Worm (Caenorhabditis elegans) whole organism, L2 larva: Measurements from ENCODE around the gene lnp-1.
A peak's percentile ranks its signal among the peaks of the same experiment; 100 is the strongest.

Experiments used
- R02D3.7 ChIP-seq: fragments of 150-350 bp; optimal IDR thresholded peaks from 2 replicates; lab custom pipeline; 2014; ENCODE audit warnings: missing biosample characterization, missing genetic modification characterization
- Y55F3AM.14 ChIP-seq: fragments of 200-800 bp; sonication (Bioruptor generic); optimal IDR thresholded peaks from 2 replicates; lab custom pipeline; 2018; ENCODE audit warnings: mild to moderate bottlenecking, missing genetic modification characterization, missing compliant biosample characterization
- ZK546.5 ChIP-seq: sonication (generic microtip); optimal IDR thresholded peaks from 2 replicates; lab custom pipeline; 2017; ENCODE audit warnings: missing biosample characterization, missing genetic modification characterization
- aly-2 ChIP-seq: fragments of 150-350 bp; optimal IDR thresholded peaks from 2 replicates; lab custom pipeline; 2014; ENCODE audit warnings: missing biosample characterization, missing genetic modification characterization
- ama-1 ChIP-seq: fragments of 150-350 bp; optimal IDR thresholded peaks from 2 replicates; lab custom pipeline; 2018; ENCODE audit warnings: inconsistent platforms
- dmd-4 ChIP-seq: sonication (generic microtip); optimal IDR thresholded peaks from 2 replicates; lab custom pipeline; 2017; ENCODE audit warnings: missing biosample characterization, missing genetic modification characterization
- fos-1 ChIP-seq: fragments of 150-350 bp; optimal IDR thresholded peaks from 2 replicates; lab custom pipeline; 2014; ENCODE audit warnings: missing biosample characterization, missing genetic modification characterization
- gmeb-1 ChIP-seq: fragments of 150-350 bp; optimal IDR thresholded peaks from 2 replicates; lab custom pipeline; 2014; ENCODE audit warnings: missing biosample characterization, missing genetic modification characterization
- nhr-21 ChIP-seq: fragments of 150-350 bp; optimal IDR thresholded peaks from 2 replicates; lab custom pipeline; 2014; ENCODE audit warnings: missing biosample characterization, missing genetic modification characterization
- nhr-23 ChIP-seq: fragments of 150-350 bp; optimal IDR thresholded peaks from 2 replicates; lab custom pipeline; 2014; ENCODE audit warnings: missing biosample characterization, missing genetic modification reagents, missing genetic modification characterization
- nhr-25 ChIP-seq: fragments of 150-350 bp; sonication (generic microtip); optimal IDR thresholded peaks from 3 replicates; lab custom pipeline; 2014; ENCODE audit warnings: missing biosample characterization, missing genetic modification characterization
- nhr-6 ChIP-seq: fragments of 150-350 bp; optimal IDR thresholded peaks from 2 replicates; lab custom pipeline; 2014; ENCODE audit warnings: missing biosample characterization, missing genetic modification characterization
- peb-1 ChIP-seq: fragments of 150-350 bp; optimal IDR thresholded peaks from 2 replicates; lab custom pipeline; 2014; ENCODE audit warnings: missing biosample characterization, missing genetic modification characterization
- skn-1 ChIP-seq: sonication (generic microtip); optimal IDR thresholded peaks from 2 replicates; lab custom pipeline; 2017; ENCODE audit warnings: missing biosample characterization, missing genetic modification characterization
- sma-9 ChIP-seq, 2 experiments: fragments of 150-350 bp in 1 of 2; sonication (generic microtip) in 1 of 2; optimal IDR thresholded peaks; 2 replicates each; lab custom pipeline; 2014 to 2016; ENCODE audit warnings: missing genetic modification characterization in 2 of 2, mild to moderate bottlenecking in 1 of 2, missing biosample characterization in 1 of 2, missing compliant biosample characterization in 1 of 2, missing genetic modification reagents in 1 of 2, moderate library complexity in 1 of 2
- snpc-4 ChIP-seq: fragments of 150-350 bp; optimal IDR thresholded peaks from 2 replicates; lab custom pipeline; 2014; ENCODE audit warnings: missing biosample characterization, missing genetic modification characterization
- unc-39 ChIP-seq: fragments of 150-350 bp; optimal IDR thresholded peaks from 2 replicates; lab custom pipeline; 2014; ENCODE audit warnings: missing biosample characterization, missing genetic modification characterization
- unc-62 ChIP-seq: fragments of 150-350 bp; optimal IDR thresholded peaks from 2 replicates; lab custom pipeline; 2014; ENCODE audit warnings: missing biosample characterization, missing genetic modification reagents, missing genetic modification characterization
- zag-1 ChIP-seq: fragments of 150-350 bp; optimal IDR thresholded peaks from 2 replicates; lab custom pipeline; 2014; ENCODE audit warnings: missing biosample characterization, missing genetic modification characterization
- ztf-1 ChIP-seq: fragments of 200-800 bp; sonication (Bioruptor generic); conservative IDR thresholded peaks from 2 replicates; pipeline ENCODE4 v1.3.6; 2022; ENCODE audit warnings: missing genetic modification characterization, missing compliant biosample characterization
- ztf-4 ChIP-seq: fragments of 150-350 bp; optimal IDR thresholded peaks from 2 replicates; lab custom pipeline; 2014; ENCODE audit warnings: missing biosample characterization, missing genetic modification characterization

The lnp-1 gene

DNA sequence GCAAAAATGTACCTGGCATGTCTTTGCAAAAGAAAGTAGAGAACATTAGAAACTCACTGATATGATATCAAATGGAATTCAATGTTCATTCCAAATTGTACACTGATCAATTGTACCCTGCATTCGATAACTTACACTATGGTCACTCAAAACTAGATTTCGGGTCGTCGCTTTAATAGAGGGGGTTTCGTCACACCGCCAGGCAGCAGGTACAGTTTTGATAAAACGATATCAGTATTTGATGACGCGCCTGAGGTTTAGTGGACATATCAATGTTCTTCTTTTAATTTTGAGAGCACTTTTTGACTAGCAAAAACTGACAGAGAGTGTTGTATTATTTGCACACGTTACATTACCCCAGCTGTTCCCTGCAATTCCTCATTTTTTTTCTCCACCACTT, 47.6 kb downstream of the lnp-1 start:
- TF ChIP-seq fos-1 (tag; lab: Kevin White, UChicago) (peak; percentile 47), nhr-23 (tag; lab: Kevin White, UChicago) (no peak), ztf-1 (GFP tag; lab: Robert Waterston, UW) (no peak), unc-39 (no peak), peb-1 (tag; lab: Kevin White, UChicago) (no peak), sma-9 (GFP tag; optimal IDR thresholded peaks at IDR 0.05; lab: Kevin White, UChicago) (peak; percentile 29), sma-9 (tag; optimal IDR thresholded peaks at IDR 0.05; lab: Kevin White, UChicago) (no peak), nhr-25 (no peak), ZK546.5 (no peak), nhr-6 (no peak), aly-2 (tag; lab: Kevin White, UChicago) (no peak)

- TF ChIP-seq Y55F3AM.14: no peak
- TF ChIP-seq R02D3.7 (tag; lab: Kevin White, UChicago): no peak
- no peak for TF ChIP-seq gmeb-1 (tag; lab: Kevin White, UChicago)
- TF ChIP-seq aly-2 (tag; lab: Kevin White, UChicago): no peak
- no peak for TF ChIP-seq ztf-4 (tag; lab: Kevin White, UChicago)
- no peak for TF ChIP-seq ama-1
- TF ChIP-seq zag-1 (tag; lab: Kevin White, UChicago): no peak
- TF ChIP-seq snpc-4 (tag; lab: Kevin White, UChicago): no peak
- TF ChIP-seq skn-1 (tag; lab: Kevin White, UChicago): no peak
- no peak for TF ChIP-seq nhr-21 (tag; lab: Kevin White, UChicago)
- TF ChIP-seq unc-62: no peak
- TF ChIP-seq dmd-4 (tag; lab: Kevin White, UChicago): no peak
Observed at ce11 chrX:4636821-4637220, 48.3 kb downstream of the lnp-1 start, which contains the start of gene hosl-1. Gene hosl-1 (plus strand): TSS chrX:4637121.
